Fruit fly (Drosophila melanogaster): Measurements from ENCODE around the gene CG17896.

- TF ChIP-seq fd85E (GFP tag; optimal IDR thresholded peaks at IDR 0.05) (no peak), OdsH (GFP tag; optimal IDR thresholded peaks at IDR 0.05) (no peak), dac (GFP tag; optimal IDR thresholded peaks at IDR 0.05) (no peak), Gug (GFP tag; IDR thresholded peaks at IDR 0.05) (no peak), CG8632 (GFP tag; optimal IDR thresholded peaks at IDR 0.05) (no peak), fkh (GFP tag; optimal IDR thresholded peaks at IDR 0.05) (no peak), CG34406 (GFP tag; optimal IDR thresholded peaks at IDR 0.05) (no peak), CG31627 (GFP tag; optimal IDR thresholded peaks at IDR 0.05) (no peak), Lpt (GFP tag; optimal IDR thresholded peaks at IDR 0.05) (no peak), CG16779 (tag; optimal IDR thresholded peaks at IDR 0.05) (no peak), spab (GFP tag; optimal IDR thresholded peaks at IDR 0.05) (no peak), net (GFP tag; optimal IDR thresholded peaks at IDR 0.05) (no peak)
These were observed 36.7 kb upstream of the CG17896 start, which contains the start of the genes CG4293 and Appl for dm6 chrX:529724-530603.
